Fruit fly (Drosophila melanogaster): ENCODE results near the gene CG42688.

The CG42688 gene

dm6 chr2L:19196443-19197044 is 13.9 kb upstream of the CG42688 start (continued):
- TF ChIP-seq HLH4C (GFP tag; IDR thresholded peaks at IDR 0.05; ENCODE audit: partially characterized antibody), result no peak
- no peak for TF ChIP-seq CG3838 (GFP tag; optimal IDR thresholded peaks at IDR 0.05)
- peak; percentile 14 for TF ChIP-seq oc (tag; optimal IDR thresholded peaks at IDR 0.05)
- no peak for TF ChIP-seq Nf-YC (tag; optimal IDR thresholded peaks at IDR 0.05)
- TF ChIP-seq CG4328 (GFP tag; optimal IDR thresholded peaks at IDR 0.05), result no peak
- no peak for TF ChIP-seq cg (GFP tag; optimal IDR thresholded peaks at IDR 0.05)
- no peak for TF ChIP-seq GATAe (GFP tag; conservative IDR thresholded peaks at IDR 0.05)
- TF ChIP-seq sima (GFP tag; optimal IDR thresholded peaks at IDR 0.05), result no peak
- TF ChIP-seq pum (GFP tag; optimal IDR thresholded peaks at IDR 0.05), result peak; percentile 46
- peak; percentile 60 for TF ChIP-seq gcm (GFP tag; optimal IDR thresholded peaks at IDR 0.05)
- peak; percentile 2 for TF ChIP-seq TFAM (GFP tag; optimal IDR thresholded peaks at IDR 0.05)
- peak; percentile 35 to 57 for TF ChIP-seq chif (GFP tag; optimal IDR thresholded peaks at IDR 0.05)
- peak; percentile 67 for TF ChIP-seq Ada2b (GFP tag; IDR thresholded peaks at IDR 0.05)
- no peak for TF ChIP-seq CG7928 (GFP tag; optimal IDR thresholded peaks at IDR 0.05)
- TF ChIP-seq CG10979 (tag; optimal IDR thresholded peaks at IDR 0.05), result peak; percentile 76
- peak; percentile 24 for TF ChIP-seq CG30431 (GFP tag; optimal IDR thresholded peaks at IDR 0.05)
- TF ChIP-seq CG15011 (GFP tag; optimal IDR thresholded peaks at IDR 0.05), result no peak
- TF ChIP-seq Hsf (GFP tag; optimal IDR thresholded peaks at IDR 0.05), result peak; percentile 36
- peak; percentile 52 for TF ChIP-seq slp2 (GFP tag; optimal IDR thresholded peaks at IDR 0.05)
- TF ChIP-seq tio (GFP tag; optimal IDR thresholded peaks at IDR 0.05), result peak; percentile 15
- no peak for TF ChIP-seq Neu2 (GFP tag; optimal IDR thresholded peaks at IDR 0.05; ENCODE audit: borderline replicate concordance)
- peak; percentile 71 for TF ChIP-seq CG12391 (tag; optimal IDR thresholded peaks at IDR 0.05)
- peak; percentile 54 for TF ChIP-seq CG7556 (GFP tag; optimal IDR thresholded peaks at IDR 0.05)
- TF ChIP-seq CG11456 (GFP tag; IDR thresholded peaks at IDR 0.05), result no peak
- TF ChIP-seq gfzf (GFP tag; optimal IDR thresholded peaks at IDR 0.05), result no peak
- TF ChIP-seq yki (optimal IDR thresholded peaks at IDR 0.05), result no peak
- no peak for TF ChIP-seq Jarid2 (GFP tag; optimal IDR thresholded peaks at IDR 0.05)
- peak; percentile 11 for TF ChIP-seq CG18619 (GFP tag; optimal IDR thresholded peaks at IDR 0.05)
- TF ChIP-seq trem (tag; optimal IDR thresholded peaks at IDR 0.05), result peak; percentile 39
- no peak for TF ChIP-seq Elba2 (GFP tag; optimal IDR thresholded peaks at IDR 0.05)
- TF ChIP-seq kah (GFP tag; optimal IDR thresholded peaks at IDR 0.05), result no peak
- no peak for TF ChIP-seq CG12744 (GFP tag; optimal IDR thresholded peaks at IDR 0.05)
- peak; percentile 64 for TF ChIP-seq CG2202 (tag; optimal IDR thresholded peaks at IDR 0.05)
- TF ChIP-seq CG3407 (GFP tag; optimal IDR thresholded peaks at IDR 0.05), result peak; percentile 53
- peak; percentile 78; the same call in 1 of the 2 replicates for TF ChIP-seq CG8765 (GFP tag; IDR thresholded peaks at IDR 0.05)
- no peak for TF ChIP-seq ftz-f1 (GFP tag; optimal IDR thresholded peaks at IDR 0.05)
- TF ChIP-seq CG15479 (GFP tag; optimal IDR thresholded peaks at IDR 0.05), result no peak
- TF ChIP-seq hth (optimal IDR thresholded peaks at IDR 0.05), result no peak
- peak; percentile 41; the same call in 1 of the 3 replicates for TF ChIP-seq jigr1 (GFP tag; IDR thresholded peaks at IDR 0.05)
- no peak for TF ChIP-seq CG17912 (GFP tag; optimal IDR thresholded peaks at IDR 0.05)
- no peak for TF ChIP-seq tll (GFP tag; optimal IDR thresholded peaks at IDR 0.05)
- TF ChIP-seq CG8944 (GFP tag; optimal IDR thresholded peaks at IDR 0.05), result peak; percentile 43
- no peak for TF ChIP-seq Taf1 (GFP tag; IDR thresholded peaks at IDR 0.05)
- TF ChIP-seq Dad (GFP tag; optimal IDR thresholded peaks at IDR 0.05), result no peak
- peak; percentile 70 for TF ChIP-seq gsb-n (tag; optimal IDR thresholded peaks at IDR 0.05)
- no peak for TF ChIP-seq CG14860 (GFP tag; IDR thresholded peaks at IDR 0.05; ENCODE audit: partially characterized antibody)
- peak; percentile 31 for TF ChIP-seq CG5245 (GFP tag; optimal IDR thresholded peaks at IDR 0.05)
- peak; percentile 92 for TF ChIP-seq Xrp1 (GFP tag; IDR thresholded peaks at IDR 0.05)
- peak; percentile 37 to 45 for TF ChIP-seq Pdp1 (GFP tag; optimal IDR thresholded peaks at IDR 0.05)
- TF ChIP-seq crol (GFP tag; IDR thresholded peaks at IDR 0.05), result no peak
- TF ChIP-seq sr (GFP tag; IDR thresholded peaks at IDR 0.05), result no peak

Data from whole organism, embryonic.